Fruit fly (Drosophila melanogaster): ENCODE data around the gene Slc25A46b.

Gene Slc25A46b

DNA sequence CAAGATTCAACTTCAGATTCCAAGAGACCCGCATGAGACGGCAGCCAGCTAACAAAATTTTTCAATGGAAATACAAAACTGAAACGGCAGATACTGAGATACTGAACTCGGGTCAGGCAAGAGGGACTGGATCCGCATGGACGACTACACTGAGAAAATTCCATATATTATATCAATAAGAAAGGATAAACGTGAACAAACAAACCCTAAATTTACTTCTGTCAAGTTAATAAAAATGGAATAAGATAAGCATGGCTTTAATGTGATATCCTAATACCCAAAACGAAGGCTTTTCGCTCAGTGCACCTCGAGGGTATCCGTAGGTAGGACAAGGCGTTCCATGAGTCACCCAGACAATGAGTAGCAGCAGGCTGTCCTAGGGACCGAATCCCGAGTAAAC is 48.9 kb downstream of the Slc25A46b start (continued):
- peak; percentile 84 for TF ChIP-seq CoRest (tag; optimal IDR thresholded peaks at IDR 0.05)
- TF ChIP-seq luna (GFP tag; optimal IDR thresholded peaks at IDR 0.05) = no peak
- peak; percentile 81 for TF ChIP-seq HLH54F (GFP tag; optimal IDR thresholded peaks at IDR 0.05)
- TF ChIP-seq chn (GFP tag; optimal IDR thresholded peaks at IDR 0.05) = peak; percentile 83
- TF ChIP-seq lola (GFP tag; optimal IDR thresholded peaks at IDR 0.05) = peak in 1 of 3 experiments; percentile 94
- TF ChIP-seq CG4328 (GFP tag; optimal IDR thresholded peaks at IDR 0.05) = no peak
- 0 out of 2 replicates have a peak, but pooled peaks have one; percentile 9 for TF ChIP-seq Dip2 (GFP tag; IDR thresholded peaks at IDR 0.05)
- no peak; the same call in 1 of the 2 replicates for TF ChIP-seq dan (GFP tag; IDR thresholded peaks at IDR 0.05)
- TF ChIP-seq HmgZ (tag; optimal IDR thresholded peaks at IDR 0.05) = peak; percentile 57
- TF ChIP-seq bcd (GFP tag; optimal IDR thresholded peaks at IDR 0.05) = peak; percentile 84
- peak; percentile 76 for TF ChIP-seq Mes4 (GFP tag; optimal IDR thresholded peaks at IDR 0.05)
- TF ChIP-seq CG18619 (GFP tag; optimal IDR thresholded peaks at IDR 0.05) = peak; percentile 63
- no peak for TF ChIP-seq hbn (GFP tag; IDR thresholded peaks at IDR 0.05; ENCODE audit: partially characterized antibody)
- 0 out of 2 replicates have a peak, but pooled peaks have one; percentile 30 for TF ChIP-seq cas (GFP tag; IDR thresholded peaks at IDR 0.05)
- peak; percentile 79 for TF ChIP-seq shn (GFP tag; optimal IDR thresholded peaks at IDR 0.05)
- TF ChIP-seq zfh1 (GFP tag; IDR thresholded peaks at IDR 0.05) = peak; percentile 96
- TF ChIP-seq abd-A (tag; optimal IDR thresholded peaks at IDR 0.05) = no peak
- TF ChIP-seq pros (GFP tag; optimal IDR thresholded peaks at IDR 0.05) = peak; percentile 75
- TF ChIP-seq CG14860 (GFP tag; IDR thresholded peaks at IDR 0.05; ENCODE audit: partially characterized antibody) = no peak
- TF ChIP-seq zen2 (GFP tag; IDR thresholded peaks at IDR 0.05; ENCODE audit: partially characterized antibody) = no peak
- TF ChIP-seq sim (GFP tag; IDR thresholded peaks at IDR 0.05) = peak; percentile 88
- no peak for TF ChIP-seq fru (optimal IDR thresholded peaks at IDR 0.05)
- TF ChIP-seq CG10267 (tag; optimal IDR thresholded peaks at IDR 0.05) = peak; percentile 89
- peak; percentile 87 for TF ChIP-seq Xbp1 (GFP tag; optimal IDR thresholded peaks at IDR 0.05)
- peak; percentile 62; the same call in 1 of the 2 replicates for TF ChIP-seq CG4360 (GFP tag; IDR thresholded peaks at IDR 0.05)
- peak; percentile 63 for TF ChIP-seq CG1647 (GFP tag; optimal IDR thresholded peaks at IDR 0.05)
- TF ChIP-seq CG8924 (tag; optimal IDR thresholded peaks at IDR 0.05) = peak; percentile 92
- TF ChIP-seq CG2889 (GFP tag; IDR thresholded peaks at IDR 0.05) = peak; percentile 71; the same call in 2 of the 3 replicates
- peak; percentile 97 for TF ChIP-seq ara (GFP tag; IDR thresholded peaks at IDR 0.05)
- TF ChIP-seq bsh (GFP tag; optimal IDR thresholded peaks at IDR 0.05) = peak; percentile 54 to 79
- peak; percentile 95 for TF ChIP-seq CG10959 (GFP tag; IDR thresholded peaks at IDR 0.05)
- peak; percentile 96 for TF ChIP-seq Ets65A (GFP tag)
- TF ChIP-seq cad (GFP tag; optimal IDR thresholded peaks at IDR 0.05) = no peak
- TF ChIP-seq wdn (GFP tag; IDR thresholded peaks at IDR 0.05) = peak; percentile 61; the same call in 1 of the 2 replicates
- peak; percentile 74 for TF ChIP-seq CG15479 (GFP tag; optimal IDR thresholded peaks at IDR 0.05)
- TF ChIP-seq peb (GFP tag; IDR thresholded peaks at IDR 0.05) = peak; percentile 82
- peak; percentile 84 for TF ChIP-seq NC2α (GFP tag; optimal IDR thresholded peaks at IDR 0.05)
- TF ChIP-seq CG9932 (GFP tag; IDR thresholded peaks at IDR 0.05) = peak; percentile 50; the same call in 1 of the 2 replicates
- peak; percentile 34; the same call in 1 of the 2 replicates for TF ChIP-seq CG11696 (GFP tag; IDR thresholded peaks at IDR 0.05)
- no peak for TF ChIP-seq CG16779 (GFP tag; IDR thresholded peaks at IDR 0.05)
- peak; percentile 80 for TF ChIP-seq Max (GFP tag; optimal IDR thresholded peaks at IDR 0.05)
- TF ChIP-seq CG31441 (GFP tag; IDR thresholded peaks at IDR 0.05) = peak; percentile 86
- peak; percentile 87 for TF ChIP-seq CG12155 (GFP tag; optimal IDR thresholded peaks at IDR 0.05)
- peak; percentile 64 for TF ChIP-seq CG1792 (GFP tag; optimal IDR thresholded peaks at IDR 0.05)
- peak; percentile 71 for TF ChIP-seq CG12104 (GFP tag; optimal IDR thresholded peaks at IDR 0.05)
- no peak for TF ChIP-seq yki (optimal IDR thresholded peaks at IDR 0.05)
- TF ChIP-seq ato (GFP tag; IDR thresholded peaks at IDR 0.05; ENCODE audit: partially characterized antibody) = no peak
- peak; percentile 89 for TF ChIP-seq CG14710 (tag; optimal IDR thresholded peaks at IDR 0.05)
- TF ChIP-seq rib (GFP tag; IDR thresholded peaks at IDR 0.05) = peak; percentile 58
- peak; percentile 77 for TF ChIP-seq HHEX (GFP tag; optimal IDR thresholded peaks at IDR 0.05)
- no peak for TF ChIP-seq CG34224 (GFP tag; IDR thresholded peaks at IDR 0.05; ENCODE audit: partially characterized antibody)

Measured in whole organism, embryonic.